Fruit fly (Drosophila melanogaster) whole organism: ENCODE results near the gene wwk.

Source experiments
- CG8478 ChIP-seq: fragments of >200 bp; optimal IDR thresholded peaks from 2 replicates; lab custom pipeline; 2018; ENCODE audit warnings: inconsistent platforms
- EcR ChIP-seq, 2 experiments: fragments of >200 bp; optimal IDR thresholded peaks; 2 replicates each; lab custom pipeline; 2017; ENCODE audit warnings: missing biosample characterization in 2 of 2, missing genetic modification characterization in 2 of 2, missing genetic modification reagents in 2 of 2

DNA sequence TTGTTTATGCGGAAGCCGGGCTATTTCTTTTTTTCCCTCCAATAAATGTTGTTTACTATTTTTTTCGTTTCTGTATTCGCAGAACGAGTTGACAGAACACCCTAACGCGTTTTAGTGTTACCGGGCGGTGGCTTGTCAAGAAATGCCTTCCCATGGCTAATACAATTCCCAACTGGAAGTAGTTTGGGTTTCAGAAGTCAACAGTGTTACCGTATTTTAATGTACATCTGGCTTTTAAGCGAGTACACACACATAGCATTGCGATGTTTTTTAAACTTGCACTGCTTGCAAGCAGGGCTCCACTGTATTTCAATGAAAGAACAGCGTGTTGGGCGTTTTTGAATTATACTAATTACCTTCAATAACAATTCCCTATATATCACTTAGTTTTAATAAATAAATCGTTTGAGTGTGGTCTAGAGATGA is 14.0 kb upstream of the wwk start, which contains the start of gene TfIIS:
- no peak for TF ChIP-seq EcR (GFP tag; optimal IDR thresholded peaks at IDR 0.05; lab: Kevin White, UChicago)
- TF ChIP-seq CG8478 (lab: Kevin White, UChicago), result no peak
